Fruit fly (Drosophila melanogaster): ENCODE results near the gene HisCl1.
A peak's percentile ranks its signal among the peaks of the same experiment; 100 is the strongest.

The HisCl1 gene

DNA sequence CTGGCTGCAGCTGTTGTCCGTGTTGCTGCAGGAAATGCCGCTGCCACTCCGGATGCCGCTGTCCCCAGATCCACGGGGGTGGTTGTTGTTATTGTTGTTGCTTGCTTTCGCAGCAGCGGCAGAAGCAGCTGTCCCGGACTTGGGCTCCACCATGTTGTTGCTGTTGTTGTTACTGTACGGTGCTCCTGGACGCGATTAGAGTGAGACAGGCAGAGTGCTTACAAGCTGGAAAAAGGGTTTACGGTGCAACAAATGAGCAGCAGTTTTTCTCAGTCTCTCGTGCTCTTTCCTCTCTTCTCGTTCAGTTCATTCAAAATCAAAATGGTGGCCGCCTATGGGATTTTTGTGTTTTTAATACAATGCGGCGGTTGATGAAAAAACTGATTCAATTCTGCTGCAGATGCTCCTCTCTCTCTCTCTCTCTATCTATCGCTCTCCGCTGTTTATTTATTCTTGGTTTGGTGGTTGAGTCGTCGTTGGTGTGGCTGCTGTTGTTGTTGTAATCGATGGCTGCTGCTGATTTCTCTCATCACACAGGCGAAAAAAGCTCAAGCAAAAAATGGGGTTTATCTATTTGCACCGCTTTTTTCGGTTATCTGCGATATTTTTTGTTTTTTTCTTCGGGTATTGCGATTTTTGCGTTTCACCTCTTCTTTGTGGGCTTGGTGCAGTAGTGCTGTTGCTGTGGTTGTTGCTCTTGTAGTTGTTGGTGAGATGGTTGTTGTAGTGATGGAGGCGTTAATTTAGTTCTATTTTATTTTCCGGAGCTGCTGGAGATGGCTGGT lies 23.3 kb upstream of the HisCl1 start:
- no peak for TF ChIP-seq CG8478 (optimal IDR thresholded peaks at IDR 0.05)
- no peak for TF ChIP-seq CTCF (optimal IDR thresholded peaks at IDR 0.05)

DNA sequence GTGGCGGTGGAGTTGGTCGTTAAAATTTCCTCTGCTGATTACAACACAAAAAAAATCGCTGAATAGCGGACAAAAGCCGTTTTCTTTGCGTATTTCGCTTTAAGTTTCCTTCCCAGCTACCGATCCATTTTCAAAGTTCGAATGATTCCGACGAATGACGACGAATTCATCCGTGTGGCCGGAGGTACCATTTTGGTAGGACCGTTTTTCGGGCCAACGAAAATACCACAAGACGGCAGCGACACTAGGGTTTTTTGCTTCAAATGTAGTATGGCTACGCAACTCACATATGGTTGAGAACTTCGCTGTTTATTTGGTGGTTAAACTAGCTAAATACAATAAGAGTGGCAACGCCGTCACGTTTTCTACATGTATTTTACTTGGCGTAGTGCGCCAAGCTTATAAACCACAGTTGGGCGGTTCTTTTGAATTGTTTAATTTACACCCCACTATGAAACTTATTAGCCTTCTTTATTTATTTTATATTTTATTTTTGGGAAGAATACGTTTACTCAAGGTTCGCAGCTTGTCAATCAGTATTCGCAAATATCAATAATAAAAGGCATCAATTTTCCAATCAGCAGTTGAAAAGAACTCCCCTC lies 22.6 kb upstream of the HisCl1 start, which contains the start of gene Lk6:
Lk6 (minus strand) TSS at position 179 of the 602 bp plus-strand sequence.
- TF ChIP-seq CTCF (optimal IDR thresholded peaks at IDR 0.05) (peak; percentile 85 to 90), CG8478 (optimal IDR thresholded peaks at IDR 0.05) (no peak)

DNA sequence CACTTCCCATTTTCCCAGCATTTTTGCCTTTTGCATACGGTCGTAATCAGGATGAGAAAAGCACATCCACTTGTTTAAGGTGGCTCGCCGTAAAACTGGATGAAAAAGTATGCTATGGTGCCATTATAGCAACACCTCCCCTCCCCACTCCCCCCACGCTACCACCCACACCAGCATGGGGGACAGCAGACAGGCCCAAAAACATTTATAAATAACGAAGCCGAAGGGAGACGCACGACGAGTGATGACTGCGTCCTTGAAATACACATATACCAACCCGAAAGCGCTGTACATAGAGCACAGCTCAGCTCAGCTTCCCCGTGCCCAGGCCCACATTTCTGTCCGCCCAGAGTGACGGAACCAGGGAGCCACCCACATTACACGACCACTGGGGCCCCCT lies 16.2 kb upstream of the HisCl1 start:
- TF ChIP-seq CTCF (optimal IDR thresholded peaks at IDR 0.05), result no peak
- TF ChIP-seq CG8478 (optimal IDR thresholded peaks at IDR 0.05), result no peak

DNA sequence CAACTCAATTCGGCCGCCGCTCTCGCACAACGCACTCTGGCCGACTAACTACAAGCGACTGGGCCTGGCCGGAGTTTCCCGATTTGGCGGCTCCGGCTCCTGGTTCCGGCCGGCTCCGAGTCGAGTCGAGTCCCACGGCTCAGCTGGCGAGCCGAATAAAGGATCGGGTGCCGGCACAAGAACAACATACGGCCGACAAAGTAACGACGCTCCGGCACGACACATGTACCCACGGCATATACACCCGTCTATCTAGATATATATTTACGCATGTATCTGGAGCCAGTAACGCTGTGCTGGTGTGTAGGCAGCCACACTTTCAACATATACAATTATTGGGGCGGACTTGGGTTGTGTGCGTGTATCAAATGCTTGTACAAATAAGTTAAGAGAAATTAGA lies 15.5 kb upstream of the HisCl1 start:
- TF ChIP-seq CTCF (optimal IDR thresholded peaks at IDR 0.05), result no peak
- TF ChIP-seq CG8478 (optimal IDR thresholded peaks at IDR 0.05), result no peak

dm6 chr3R:11772181-11772827 lies 14.7 kb upstream of the HisCl1 start:
- TF ChIP-seq CTCF (optimal IDR thresholded peaks at IDR 0.05) (no peak), CG8478 (optimal IDR thresholded peaks at IDR 0.05) (no peak)

DNA sequence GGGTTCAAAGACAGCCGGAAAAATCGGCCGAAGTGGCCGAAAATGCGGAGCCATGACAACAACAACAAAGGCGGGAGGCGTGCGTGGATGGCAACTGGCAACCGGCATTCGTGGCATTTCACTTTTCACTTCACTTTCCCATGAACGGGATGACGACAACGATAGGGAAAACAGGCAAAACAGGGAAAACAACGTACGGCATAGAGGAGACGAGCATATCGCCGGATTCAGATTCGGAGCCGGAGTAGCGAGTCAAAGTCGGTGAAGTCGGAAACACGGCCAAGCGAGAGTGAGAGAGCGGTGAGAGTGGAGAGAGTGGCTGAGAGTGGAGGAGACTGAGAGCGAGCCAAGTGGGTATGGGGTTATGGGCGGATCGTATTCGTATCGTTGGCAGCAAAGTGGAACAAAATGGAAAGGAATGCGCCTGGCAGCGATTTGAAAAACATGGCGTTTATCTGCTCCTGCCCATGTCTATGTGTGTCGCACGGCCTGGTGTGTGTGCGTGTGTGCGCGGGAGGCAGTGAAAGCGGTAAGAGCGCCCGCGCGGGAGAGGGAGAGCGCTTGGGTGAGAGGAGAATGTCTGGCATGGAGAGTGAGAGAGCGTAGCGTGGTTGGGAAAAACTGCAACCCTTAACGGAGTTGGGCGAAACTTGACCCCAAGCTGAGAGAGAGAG lies 13.5 kb upstream of the HisCl1 start:
- TF ChIP-seq CG8478 (optimal IDR thresholded peaks at IDR 0.05) (no peak), CTCF (optimal IDR thresholded peaks at IDR 0.05) (no peak)

- no peak for TF ChIP-seq CTCF (optimal IDR thresholded peaks at IDR 0.05)
- TF ChIP-seq CG8478 (optimal IDR thresholded peaks at IDR 0.05), result no peak
Observed at dm6 chr3R:11773999-11774397, 13.0 kb upstream of the HisCl1 start.

DNA sequence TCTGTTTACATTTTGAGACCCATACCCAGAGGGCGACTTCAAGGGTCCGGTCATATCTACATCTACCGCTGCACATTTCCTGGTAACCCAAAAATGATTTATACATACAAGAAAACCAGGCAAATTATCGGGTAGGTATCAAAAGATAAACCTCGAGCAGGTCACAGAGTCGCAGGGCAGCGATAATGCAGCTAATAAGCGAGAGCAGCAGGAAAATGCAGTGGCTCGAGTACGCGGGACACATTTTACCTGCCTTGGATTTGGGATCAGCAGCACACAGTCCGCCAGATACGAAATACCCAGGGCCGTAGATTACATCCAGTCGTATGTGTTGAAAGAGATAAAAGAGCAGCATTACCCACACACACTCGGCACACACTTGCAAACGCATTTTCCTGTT lies 11.8 kb upstream of the HisCl1 start:
- no peak for TF ChIP-seq CTCF (optimal IDR thresholded peaks at IDR 0.05)
- no peak for TF ChIP-seq CG8478 (optimal IDR thresholded peaks at IDR 0.05)

dm6 chr3R:11776068-11776767 lies 10.8 kb upstream of the HisCl1 start:
- TF ChIP-seq CG8478 (optimal IDR thresholded peaks at IDR 0.05), result no peak
- no peak for TF ChIP-seq CTCF (optimal IDR thresholded peaks at IDR 0.05)

DNA sequence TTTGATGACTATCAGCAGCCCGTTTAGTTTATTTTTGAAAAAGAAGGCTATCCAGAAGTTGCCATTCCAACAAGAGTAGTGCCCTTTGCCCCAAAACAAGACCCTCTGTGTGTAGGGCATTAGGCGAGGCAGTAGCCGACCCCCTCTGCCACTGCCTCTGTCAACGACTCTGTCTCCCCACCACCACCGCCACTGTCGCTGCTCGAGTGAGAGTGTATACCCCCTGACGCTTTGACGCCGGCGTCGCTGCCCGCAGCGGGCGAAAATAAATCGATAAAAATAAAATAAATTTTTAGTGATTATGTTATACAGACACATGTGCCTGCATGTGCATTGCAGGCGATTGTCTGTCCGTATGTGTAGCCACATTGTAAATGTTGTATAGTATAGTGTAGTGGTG lies 9.9 kb upstream of the HisCl1 start:
- no peak for TF ChIP-seq CG8478 (optimal IDR thresholded peaks at IDR 0.05)
- TF ChIP-seq CTCF (optimal IDR thresholded peaks at IDR 0.05), result no peak

- TF ChIP-seq CTCF (optimal IDR thresholded peaks at IDR 0.05) (peak in 1 of 2 experiments; percentile 22), CG8478 (optimal IDR thresholded peaks at IDR 0.05) (no peak)
Observed at dm6 chr3R:11778012-11778865, 8.7 kb upstream of the HisCl1 start.

dm6 chr3R:11778879-11779278 lies 8.1 kb upstream of the HisCl1 start:
- TF ChIP-seq CTCF (optimal IDR thresholded peaks at IDR 0.05), result no peak
- no peak for TF ChIP-seq CG8478 (optimal IDR thresholded peaks at IDR 0.05)

DNA sequence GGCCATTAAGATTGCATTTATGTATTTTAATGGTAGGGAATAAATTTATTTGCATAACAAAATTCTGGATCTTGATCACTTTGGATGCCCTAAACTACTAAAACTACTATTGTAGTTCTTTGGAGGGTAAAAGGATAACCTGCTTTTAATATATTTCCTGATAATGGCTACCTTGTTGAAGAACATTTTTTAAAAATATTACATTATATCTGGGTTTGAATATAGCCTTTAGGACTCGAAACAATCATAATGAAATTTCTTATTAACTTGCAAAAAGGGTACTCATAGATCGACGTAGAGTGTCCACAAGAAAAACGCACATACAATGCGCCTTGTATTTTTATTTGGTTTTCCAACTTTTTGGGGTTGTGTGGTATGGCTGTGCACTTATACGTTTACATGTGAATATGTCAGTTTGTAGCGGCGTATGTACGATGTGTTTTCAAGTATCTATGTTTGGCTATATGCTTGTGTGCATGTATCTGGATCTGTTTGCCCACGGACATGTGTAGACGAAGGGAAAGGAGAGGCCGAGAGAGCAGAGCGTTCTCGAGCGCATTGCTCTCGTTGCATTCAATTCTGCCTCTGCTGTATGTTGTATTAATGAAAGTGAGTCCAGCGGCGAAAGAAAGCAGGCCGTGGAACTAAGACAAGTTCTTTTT lies 7.5 kb upstream of the HisCl1 start:
- no peak for TF ChIP-seq CTCF (optimal IDR thresholded peaks at IDR 0.05)
- TF ChIP-seq CG8478 (optimal IDR thresholded peaks at IDR 0.05), result no peak

Data from S2 (cell line).